Worm (Caenorhabditis elegans): ENCODE data around the gene imp-2.

ce11 chrIV:11148788-11149366 lies 30.2 kb upstream of the imp-2 start:
- TF ChIP-seq lin-29 (GFP tag; IDR thresholded peaks at IDR 0.05), result no peak
- TF ChIP-seq sdz-12 (GFP tag; optimal IDR thresholded peaks at IDR 0.05), result no peak
- TF ChIP-seq nhr-237 (tag; optimal IDR thresholded peaks at IDR 0.05), result no peak
- TF ChIP-seq lir-3 (tag; optimal IDR thresholded peaks at IDR 0.05), result no peak
- peak in 1 of 2 experiments; percentile 40 for TF ChIP-seq lsy-2 (tag; optimal IDR thresholded peaks at IDR 0.05)
- TF ChIP-seq F37D6.2 (tag; optimal IDR thresholded peaks at IDR 0.05), result no peak
- no peak for TF ChIP-seq ama-1 (optimal IDR thresholded peaks at IDR 0.05)
- TF ChIP-seq lin-13 (GFP tag; optimal IDR thresholded peaks at IDR 0.05), result no peak
